Worm (Caenorhabditis elegans) whole organism, mixed stage, embryonic: ENCODE results near the gene M03A8.3.

Experiments
- M03D4.4 ChIP-seq: sonication (generic microtip); optimal IDR thresholded peaks from 2 replicates; lab custom pipeline; 2017; ENCODE audit warnings: mild to moderate bottlenecking, missing genetic modification characterization, missing compliant biosample characterization
- bed-3 ChIP-seq: fragments of 200-800 bp; sonication (Bioruptor generic); optimal IDR thresholded peaks from 3 replicates; lab custom pipeline; 2018; ENCODE audit warnings: mild to moderate bottlenecking, missing genetic modification characterization, moderate library complexity, missing compliant biosample characterization
- ceh-39 ChIP-seq: fragments of 150-350 bp; optimal IDR thresholded peaks from 2 replicates; lab custom pipeline; 2014; ENCODE audit warnings: missing biosample characterization, missing genetic modification characterization
- ceh-43 ChIP-seq: fragments of 200-800 bp; sonication (Bioruptor generic); optimal IDR thresholded peaks from 2 replicates; lab custom pipeline; 2018; ENCODE audit warnings: mild to moderate bottlenecking, missing genetic modification characterization, moderate library complexity, missing compliant biosample characterization
- ceh-83 ChIP-seq: fragments of 200-800 bp; sonication (Bioruptor generic); optimal IDR thresholded peaks from 2 replicates; lab custom pipeline; 2018; ENCODE audit warnings: mild to moderate bottlenecking, missing genetic modification characterization, missing compliant biosample characterization
- ces-1 ChIP-seq: fragments of 150-350 bp; optimal IDR thresholded peaks from 2 replicates; lab custom pipeline; 2014; ENCODE audit warnings: missing biosample characterization, missing genetic modification reagents, missing genetic modification characterization
- cnd-1 ChIP-seq: fragments of 200-800 bp; sonication (Bioruptor generic); optimal IDR thresholded peaks from 2 replicates; lab custom pipeline; 2018; ENCODE audit warnings: mild to moderate bottlenecking, missing genetic modification characterization, missing compliant biosample characterization
- drap-1 ChIP-seq: fragments of 200-800 bp; sonication (Bioruptor generic); optimal IDR thresholded peaks from 3 replicates; lab custom pipeline; 2018; ENCODE audit warnings: mild to moderate bottlenecking, missing genetic modification characterization, missing compliant biosample characterization
- elt-1 ChIP-seq: sonication (generic microtip); optimal IDR thresholded peaks from 2 replicates; lab custom pipeline; 2017; ENCODE audit warnings: missing genetic modification characterization, mild to moderate bottlenecking, missing compliant biosample characterization, antibody characterized with exemption, moderate library complexity, borderline replicate concordance; ENCODE audit not compliant: insufficient read depth
- elt-3 ChIP-seq: fragments of 150-350 bp; optimal IDR thresholded peaks from 2 replicates; lab custom pipeline; 2014; ENCODE audit warnings: missing biosample characterization, missing genetic modification characterization
- ham-2 ChIP-seq: fragments of 200-800 bp; sonication (Bioruptor generic); optimal IDR thresholded peaks from 2 replicates; lab custom pipeline; 2018; ENCODE audit warnings: mild to moderate bottlenecking, missing genetic modification characterization, missing compliant biosample characterization
- hlh-1 ChIP-seq: fragments of 150-350 bp; optimal IDR thresholded peaks from 2 replicates; lab custom pipeline; 2014; ENCODE audit warnings: missing biosample characterization, missing genetic modification reagents, missing genetic modification characterization
- lin-13 ChIP-seq: fragments of 150-350 bp; optimal IDR thresholded peaks from 2 replicates; lab custom pipeline; 2014; ENCODE audit warnings: missing biosample characterization, missing genetic modification characterization
- lin-32 ChIP-seq: fragments of 200-800 bp; sonication (Bioruptor generic); optimal IDR thresholded peaks from 2 replicates; lab custom pipeline; 2018; ENCODE audit warnings: mild to moderate bottlenecking, missing genetic modification characterization, missing compliant biosample characterization
- lsy-2 ChIP-seq: fragments of 150-350 bp; optimal IDR thresholded peaks from 2 replicates; lab custom pipeline; 2014; ENCODE audit warnings: missing biosample characterization, missing genetic modification characterization
- mab-5 ChIP-seq: fragments of 150-350 bp; optimal IDR thresholded peaks from 2 replicates; lab custom pipeline; 2014; ENCODE audit warnings: missing biosample characterization, missing genetic modification characterization
- mep-1 ChIP-seq: fragments of 150-350 bp; optimal IDR thresholded peaks from 2 replicates; lab custom pipeline; 2017; ENCODE audit warnings: missing biosample characterization, missing genetic modification reagents, missing genetic modification characterization, inconsistent platforms
- mls-2 ChIP-seq: sonication (generic microtip); optimal IDR thresholded peaks from 2 replicates; lab custom pipeline; 2016; ENCODE audit warnings: mild to moderate bottlenecking, missing genetic modification characterization, moderate library complexity, missing compliant biosample characterization
- nhr-12 ChIP-seq: fragments of 150-350 bp; optimal IDR thresholded peaks from 2 replicates; lab custom pipeline; 2014; ENCODE audit warnings: missing biosample characterization, missing genetic modification characterization
- nhr-2 ChIP-seq: fragments of 150-350 bp; optimal IDR thresholded peaks from 2 replicates; lab custom pipeline; 2014; ENCODE audit warnings: missing biosample characterization, missing genetic modification characterization
- nhr-237 ChIP-seq: fragments of 150-350 bp; optimal IDR thresholded peaks from 2 replicates; lab custom pipeline; 2014; ENCODE audit warnings: missing biosample characterization, missing genetic modification characterization
- nhr-28 ChIP-seq: fragments of 150-350 bp; optimal IDR thresholded peaks from 2 replicates; lab custom pipeline; 2014; ENCODE audit warnings: missing biosample characterization, missing genetic modification characterization
- pha-4 ChIP-seq: fragments of 150-350 bp; optimal IDR thresholded peaks from 2 replicates; lab custom pipeline; 2018; ENCODE audit warnings: missing biosample characterization, missing genetic modification reagents, missing genetic modification characterization
- sem-2 ChIP-seq: fragments of 200-800 bp; sonication (Bioruptor generic); optimal IDR thresholded peaks from 2 replicates; lab custom pipeline; 2018; ENCODE audit warnings: mild to moderate bottlenecking, missing genetic modification characterization, missing compliant biosample characterization
- snpc-4 ChIP-seq: fragments of 150-350 bp; optimal IDR thresholded peaks from 2 replicates; lab custom pipeline; 2014; ENCODE audit warnings: missing biosample characterization, missing genetic modification characterization
- sptf-1 ChIP-seq: sonication (generic microtip); optimal IDR thresholded peaks from 2 replicates; lab custom pipeline; 2017; ENCODE audit warnings: mild to moderate bottlenecking, missing genetic modification characterization, moderate library complexity, missing compliant biosample characterization
- tbx-8 ChIP-seq: fragments of 200-800 bp; sonication (Bioruptor generic); optimal IDR thresholded peaks from 2 replicates; lab custom pipeline; 2018; ENCODE audit warnings: mild to moderate bottlenecking, missing genetic modification characterization, moderate library complexity, missing compliant biosample characterization
- unc-120 ChIP-seq: sonication (generic microtip); optimal IDR thresholded peaks from 2 replicates; lab custom pipeline; 2017; ENCODE audit warnings: missing genetic modification characterization, missing compliant biosample characterization; ENCODE audit not compliant: poor library complexity, severe bottlenecking
- unc-62 ChIP-seq: fragments of 150-350 bp; optimal IDR thresholded peaks from 2 replicates; lab custom pipeline; 2014; ENCODE audit warnings: missing biosample characterization, missing genetic modification reagents, missing genetic modification characterization
- zip-8 ChIP-seq: fragments of 150-350 bp; optimal IDR thresholded peaks from 2 replicates; lab custom pipeline; 2014; ENCODE audit warnings: missing biosample characterization, missing genetic modification characterization
- ztf-11 ChIP-seq: fragments of 150-350 bp; optimal IDR thresholded peaks from 2 replicates; lab custom pipeline; 2014; ENCODE audit warnings: missing biosample characterization, missing genetic modification characterization

M03A8.3 gene

DNA sequence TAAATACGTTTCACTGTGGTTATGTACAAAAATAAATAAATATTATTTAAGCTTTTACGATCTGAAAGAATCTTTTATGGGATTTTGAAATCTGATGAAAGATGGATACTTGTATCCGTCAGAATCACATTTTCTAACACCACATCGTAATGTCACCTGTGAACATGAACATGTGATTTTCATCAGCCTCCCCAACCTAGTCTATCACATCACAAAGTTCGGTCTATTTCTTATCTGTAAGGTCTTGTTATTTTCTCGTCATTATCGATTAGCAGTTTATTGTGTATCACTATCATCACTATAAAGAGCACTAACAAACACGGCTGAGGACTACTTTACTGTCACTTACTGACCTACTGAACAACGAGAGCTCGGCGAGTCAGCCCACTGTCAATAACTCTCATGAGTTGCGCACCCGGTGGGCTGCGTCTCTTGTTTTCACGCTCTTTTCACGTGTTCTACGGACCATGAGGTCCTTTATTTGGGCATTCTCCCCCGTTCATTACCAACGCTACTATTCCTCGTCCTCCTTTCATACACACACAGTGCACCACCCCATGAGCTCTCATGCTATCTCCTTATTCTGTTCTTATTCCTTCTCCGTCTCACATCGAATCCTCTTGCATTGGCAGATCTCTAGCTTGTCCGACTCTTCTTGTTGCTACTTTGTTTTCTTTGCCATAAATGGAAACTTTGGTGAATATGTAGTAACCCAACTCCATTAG, 7.4 kb downstream of the M03A8.3 start:
- TF ChIP-seq ceh-39 (tag; lab: Kevin White, UChicago) (no peak), lin-32 (no peak), ceh-43 (GFP tag; lab: Kevin White, UChicago) (no peak), mls-2 (peak; percentile 61), lin-13 (tag; lab: Kevin White, UChicago) (no peak), M03D4.4 (no peak), sem-2 (GFP tag; lab: Kevin White, UChicago) (no peak), nhr-2 (tag; lab: Kevin White, UChicago) (peak; percentile 19), lsy-2 (tag; lab: Kevin White, UChicago) (no peak), ham-2 (GFP tag; lab: Kevin White, UChicago) (no peak), drap-1 (GFP tag; lab: Kevin White, UChicago) (peak; percentile 22), unc-120 (no peak), ztf-11 (tag; lab: Kevin White, UChicago) (no peak), elt-3 (no peak), sptf-1 (no peak), pha-4 (tag; lab: Kevin White, UChicago) (no peak), mep-1 (no peak), mab-5 (no peak), ces-1 (GFP tag; lab: Kevin White, UChicago) (no peak), elt-1 (tag; lab: Kevin White, UChicago) (no peak), tbx-8 (GFP tag; lab: Kevin White, UChicago) (no peak), nhr-237 (no peak), cnd-1 (tag; lab: Kevin White, UChicago) (peak; percentile 58), snpc-4 (tag; lab: Kevin White, UChicago) (no peak), zip-8 (tag; lab: Kevin White, UChicago) (no peak), hlh-1 (tag; lab: Kevin White, UChicago) (no peak), unc-62 (no peak), nhr-28 (no peak)

DNA sequence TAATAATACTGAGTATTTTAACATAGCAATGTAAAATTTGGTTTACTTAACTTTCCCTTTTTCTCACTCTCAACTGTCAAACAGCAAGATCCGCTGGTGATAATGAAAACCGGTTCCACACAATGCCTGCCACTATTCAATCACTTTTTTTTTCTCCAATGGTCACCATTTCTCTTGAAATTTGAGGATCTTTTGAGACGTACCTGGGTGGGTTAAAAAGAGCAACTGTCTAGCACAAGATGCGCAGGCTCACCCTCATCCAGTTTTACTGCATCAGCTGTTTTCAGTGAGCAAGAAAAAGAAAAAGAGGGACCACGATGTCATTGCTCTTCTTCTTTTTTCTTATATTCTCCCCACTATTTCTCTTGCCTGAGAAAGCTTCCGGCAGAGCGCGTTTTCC, 8.4 kb downstream of the M03A8.3 start:
- peak; percentile 91 for TF ChIP-seq hlh-1 (tag; lab: Kevin White, UChicago)
- peak; percentile 26 for TF ChIP-seq unc-120
- TF ChIP-seq ceh-83 (GFP tag; lab: Kevin White, UChicago), result no peak
- no peak for TF ChIP-seq tbx-8 (GFP tag; lab: Kevin White, UChicago)
- TF ChIP-seq, all 35 proteins: peak for 2

DNA sequence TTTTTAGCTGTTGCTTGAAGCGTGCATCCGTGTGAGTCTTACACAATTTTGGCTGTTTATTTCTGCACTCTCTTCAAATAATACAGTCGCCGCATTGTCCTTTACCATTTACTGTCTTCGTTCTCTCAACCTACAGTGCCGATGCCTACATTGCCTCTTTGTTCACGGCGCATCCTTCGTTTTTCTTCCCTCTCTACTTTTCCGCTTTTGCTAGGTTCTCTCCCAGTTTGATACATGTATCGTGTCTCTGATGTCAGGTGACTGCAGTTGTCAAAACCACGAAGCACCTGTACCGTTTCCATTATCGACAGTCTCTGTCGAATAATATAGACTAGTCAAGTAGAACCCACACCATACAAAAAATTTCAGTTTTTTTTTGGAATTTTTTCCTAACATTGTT, 8.8 kb downstream of the M03A8.3 start:
- TF ChIP-seq ces-1 (GFP tag; lab: Kevin White, UChicago), result no peak
- peak; percentile 25 for TF ChIP-seq ham-2 (GFP tag; lab: Kevin White, UChicago)

DNA sequence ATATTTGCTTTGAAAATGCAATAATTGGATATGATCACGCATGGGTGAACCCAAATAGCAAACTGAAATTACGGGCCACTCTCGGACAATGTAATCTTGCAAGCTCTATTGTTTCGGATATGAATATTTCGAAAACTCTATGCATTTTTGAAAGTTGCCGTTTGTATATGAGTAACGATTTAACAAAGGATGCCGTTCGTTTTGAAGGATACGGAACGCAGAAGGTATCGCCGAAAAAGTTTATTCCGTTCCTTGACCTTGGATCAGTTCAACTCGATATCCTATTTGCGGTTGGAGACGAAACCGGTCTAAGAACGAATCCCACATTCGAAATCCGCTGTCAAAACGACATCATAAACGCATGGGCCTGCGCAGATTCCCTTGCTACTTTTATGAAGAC, 13.2 kb downstream of the M03A8.3 start:
- TF ChIP-seq nhr-12 (tag; lab: Kevin White, UChicago) (no peak), mab-5 (no peak), bed-3 (GFP tag; lab: Kevin White, UChicago) (no peak)

DNA sequence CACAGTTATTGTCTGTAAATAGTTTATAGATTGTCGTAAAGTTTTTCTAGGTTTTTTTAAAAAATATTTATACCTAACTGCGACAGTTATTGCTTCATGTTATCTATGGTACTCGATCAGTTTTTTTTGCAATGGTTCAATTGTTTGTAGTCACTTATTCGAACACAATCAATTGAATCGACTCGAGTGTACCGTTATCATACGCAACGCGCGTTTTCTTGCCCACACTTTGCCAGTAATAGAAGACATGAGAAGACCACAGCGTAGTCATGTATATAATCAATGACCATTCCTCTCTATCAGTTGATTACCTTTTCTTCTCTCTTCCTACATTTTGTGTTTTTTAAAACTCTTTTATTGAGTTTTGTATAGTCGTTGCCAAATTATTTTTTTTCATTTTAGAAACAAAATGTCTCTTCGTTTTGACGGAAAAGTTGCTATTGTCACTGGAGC, 18.2 kb downstream of the M03A8.3 start, which contains the start of gene dhs-28:
dhs-28 (plus strand) TSS at position 403 of the 453 bp plus-strand sequence.
- TF ChIP-seq unc-120, result no peak

DNA sequence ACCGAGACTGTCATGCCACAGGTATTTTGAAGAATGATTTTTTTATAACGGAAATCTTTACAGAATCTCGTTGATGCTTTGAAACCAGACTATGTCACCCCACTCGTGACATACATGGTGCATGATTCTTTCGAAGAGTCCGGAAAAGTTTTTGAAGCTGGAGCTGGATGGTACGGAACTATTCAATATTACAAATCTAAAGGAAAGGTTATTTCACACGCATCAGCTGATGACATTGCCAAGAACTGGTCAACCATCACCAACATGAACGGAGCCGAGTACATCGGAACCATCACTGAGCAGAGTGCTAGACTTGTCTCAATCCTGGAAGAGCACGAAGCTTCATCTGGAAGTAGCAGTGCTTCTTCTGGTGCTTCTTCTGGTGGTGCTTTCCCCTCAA, 19.3 kb downstream of the M03A8.3 start:
- no peak for TF ChIP-seq sptf-1
